Worm (Caenorhabditis elegans) whole organism, L4 larva: ENCODE data around the gene F42F12.4.

Experiments used
- D1046.2 ChIP-seq: fragments of 200-800 bp; sonication (Bioruptor generic); IDR thresholded peaks from 2 replicates; pipeline ENCODE4 v1.3.6; 2022; ENCODE audit warnings: missing genetic modification characterization, missing compliant biosample characterization
- T20F7.1 ChIP-seq: fragments of 200-800 bp; sonication (Bioruptor generic); optimal IDR thresholded peaks from 2 replicates; lab custom pipeline; 2018; ENCODE audit warnings: mild to moderate bottlenecking, missing genetic modification characterization, missing compliant biosample characterization
- Y5F2A.4 ChIP-seq: fragments of 200-800 bp; sonication (Bioruptor generic); optimal IDR thresholded peaks from 2 replicates; lab custom pipeline; 2018; ENCODE audit warnings: mild to moderate bottlenecking, missing genetic modification characterization, missing compliant biosample characterization
- Y75B8A.6 ChIP-seq: fragments of 200-800 bp; sonication (Bioruptor generic); IDR thresholded peaks from 2 replicates; pipeline ENCODE4 v1.3.6; 2022; ENCODE audit warnings: missing genetic modification reagents, missing genetic modification characterization, missing compliant biosample characterization
- ZK337.2 ChIP-seq: fragments of 200-800 bp; sonication (Bioruptor generic); IDR thresholded peaks from 2 replicates; pipeline ENCODE4 v1.3.6; 2022; ENCODE audit warnings: missing genetic modification reagents, missing genetic modification characterization, missing compliant biosample characterization
- aly-2 ChIP-seq: sonication (generic microtip); optimal IDR thresholded peaks from 2 replicates; lab custom pipeline; 2018; ENCODE audit warnings: missing biosample characterization, missing genetic modification characterization
- attf-4 ChIP-seq: sonication (generic microtip); optimal IDR thresholded peaks from 3 replicates; lab custom pipeline; 2017; ENCODE audit warnings: missing biosample characterization, missing genetic modification characterization
- ceh-20 ChIP-seq: fragments of 200-800 bp; sonication (Bioruptor generic); IDR thresholded peaks from 2 replicates; pipeline ENCODE4 v1.3.6; 2022; ENCODE audit warnings: missing genetic modification reagents, missing genetic modification characterization, missing compliant biosample characterization
- ceh-44 ChIP-seq: fragments of 200-800 bp; sonication (Bioruptor generic); IDR thresholded peaks from 2 replicates; pipeline ENCODE4 v1.3.6; 2022; ENCODE audit warnings: missing genetic modification reagents, missing genetic modification characterization, missing compliant biosample characterization
- ceh-62 ChIP-seq: sonication (generic microtip); optimal IDR thresholded peaks from 2 replicates; lab custom pipeline; 2017; ENCODE audit warnings: missing biosample characterization, missing genetic modification characterization
- ceh-82 ChIP-seq: sonication (generic microtip); optimal IDR thresholded peaks from 2 replicates; lab custom pipeline; 2017; ENCODE audit warnings: missing biosample characterization, missing genetic modification characterization
- ctbp-1 ChIP-seq: fragments of 200-800 bp; sonication (Bioruptor generic); IDR thresholded peaks from 2 replicates; pipeline ENCODE4 v1.3.6; 2022; ENCODE audit warnings: missing genetic modification reagents, missing genetic modification characterization, missing compliant biosample characterization
- daf-16 ChIP-seq, 3 experiments: sonication (generic microtip); optimal IDR thresholded peaks; 2 replicates each; lab custom pipeline; 2016 to 2017; ENCODE audit warnings: missing genetic modification characterization in 3 of 3, missing genetic modification reagents in 3 of 3, mild to moderate bottlenecking in 2 of 3, missing compliant biosample characterization in 2 of 3, missing biosample characterization in 1 of 3, moderate library complexity in 1 of 3
- dmd-8 ChIP-seq: fragments of 200-800 bp; sonication (Bioruptor generic); IDR thresholded peaks from 2 replicates; pipeline ENCODE4 v1.3.6; 2022; ENCODE audit warnings: missing genetic modification characterization, missing compliant biosample characterization
- jun-1 ChIP-seq: fragments of 150-350 bp; optimal IDR thresholded peaks from 2 replicates; lab custom pipeline; 2014; ENCODE audit warnings: missing biosample characterization, missing genetic modification reagents, missing genetic modification characterization
- lin-15B ChIP-seq: fragments of 150-350 bp; sonication (generic microtip); optimal IDR thresholded peaks from 3 replicates; lab custom pipeline; 2014; ENCODE audit warnings: missing biosample characterization, missing genetic modification characterization
- lin-29 ChIP-seq: fragments of 200-800 bp; sonication (Bioruptor generic); IDR thresholded peaks from 2 replicates; pipeline ENCODE4 v1.3.6; 2022; ENCODE audit warnings: missing genetic modification reagents, missing genetic modification characterization, missing compliant biosample characterization
- lin-39 ChIP-seq: fragments of 150-350 bp; optimal IDR thresholded peaks from 2 replicates; lab custom pipeline; 2014; ENCODE audit warnings: missing biosample characterization, missing genetic modification reagents, missing genetic modification characterization
- madf-5 ChIP-seq, 2 experiments: fragments of 200-800 bp; sonication (Bioruptor generic); IDR thresholded peaks; 2 replicates each; pipeline ENCODE4 v1.3.6; 2022; ENCODE audit warnings: missing compliant biosample characterization in 2 of 2, missing genetic modification characterization in 2 of 2
- madf-9 ChIP-seq: fragments of 200-800 bp; sonication (Bioruptor generic); conservative IDR thresholded peaks from 2 replicates; pipeline ENCODE4 v1.3.6; 2022; ENCODE audit warnings: missing genetic modification reagents, missing genetic modification characterization, missing compliant biosample characterization
- mdl-1 ChIP-seq, 2 experiments: fragments of 150-350 bp in 1 of 2; sonication (generic microtip) in 1 of 2; optimal IDR thresholded peaks; 2 replicates each; lab custom pipeline; 2014 to 2017; ENCODE audit warnings: missing biosample characterization in 2 of 2, missing genetic modification characterization in 2 of 2
- nhr-111 ChIP-seq: fragments of 200-800 bp; sonication (Bioruptor generic); optimal IDR thresholded peaks from 2 replicates; lab custom pipeline; 2018; ENCODE audit warnings: mild to moderate bottlenecking, missing genetic modification characterization, missing compliant biosample characterization
- nhr-42 ChIP-seq: fragments of 200-800 bp; sonication (Bioruptor generic); IDR thresholded peaks from 2 replicates; pipeline ENCODE4 v1.3.6; 2022; ENCODE audit warnings: missing genetic modification characterization, missing compliant biosample characterization
- nhr-48 ChIP-seq: sonication (generic microtip); optimal IDR thresholded peaks from 2 replicates; lab custom pipeline; 2016; ENCODE audit warnings: mild to moderate bottlenecking, missing genetic modification characterization, missing compliant biosample characterization
- nhr-6 ChIP-seq: fragments of 150-350 bp; optimal IDR thresholded peaks from 2 replicates; lab custom pipeline; 2014; ENCODE audit warnings: missing biosample characterization, missing genetic modification characterization
- nhr-76 ChIP-seq: fragments of 150-350 bp; optimal IDR thresholded peaks from 2 replicates; lab custom pipeline; 2014; ENCODE audit warnings: missing biosample characterization, missing genetic modification characterization
- php-3 ChIP-seq: fragments of 200-800 bp; sonication (Bioruptor generic); IDR thresholded peaks from 2 replicates; pipeline ENCODE4 v1.3.6; 2022; ENCODE audit warnings: missing genetic modification reagents, missing genetic modification characterization, missing compliant biosample characterization
- pqm-1 ChIP-seq: sonication (generic microtip); optimal IDR thresholded peaks from 2 replicates; lab custom pipeline; 2017; ENCODE audit warnings: missing biosample characterization, missing genetic modification characterization
- saeg-2 ChIP-seq: fragments of 200-800 bp; sonication (Bioruptor generic); IDR thresholded peaks from 2 replicates; pipeline ENCODE4 v1.3.6; 2022; ENCODE audit warnings: missing genetic modification reagents, missing genetic modification characterization, missing compliant biosample characterization
- set-16 ChIP-seq: fragments of 200-800 bp; sonication (Bioruptor generic); IDR thresholded peaks from 2 replicates; pipeline ENCODE4 v1.3.6; 2022; ENCODE audit warnings: missing genetic modification reagents, missing genetic modification characterization, missing compliant biosample characterization
- snpc-4 ChIP-seq: fragments of 150-350 bp; optimal IDR thresholded peaks from 2 replicates; lab custom pipeline; 2014; ENCODE audit warnings: missing biosample characterization, missing genetic modification characterization
- spr-3 ChIP-seq: fragments of 200-800 bp; sonication (Bioruptor generic); optimal IDR thresholded peaks from 2 replicates; lab custom pipeline; 2018; ENCODE audit warnings: mild to moderate bottlenecking, missing genetic modification characterization, missing compliant biosample characterization
- unc-62 ChIP-seq, 3 experiments: fragments of 150-350 bp in 1 of 3; sonication (generic microtip); optimal IDR thresholded peaks in 2 of 3; peaks in 1 of 3; 1 replicate in 1 of 3; 2 replicates in 2 of 3; lab custom pipeline; 2014 to 2017; ENCODE audit warnings: missing biosample characterization in 3 of 3, missing genetic modification characterization in 3 of 3, missing genetic modification reagents in 3 of 3, missing genotype in 1 of 3
- vab-7 ChIP-seq: fragments of 200-800 bp; sonication (Bioruptor generic); IDR thresholded peaks from 2 replicates; pipeline ENCODE4 v1.3.6; 2022; ENCODE audit warnings: missing genetic modification reagents, missing genetic modification characterization, missing compliant biosample characterization
- zag-1 ChIP-seq: fragments of 150-350 bp; optimal IDR thresholded peaks from 2 replicates; lab custom pipeline; 2014; ENCODE audit warnings: missing biosample characterization, missing genetic modification characterization
- zip-2 ChIP-seq: fragments of 150-350 bp; optimal IDR thresholded peaks from 2 replicates; lab custom pipeline; 2014; ENCODE audit warnings: missing biosample characterization, missing genetic modification characterization
- ztf-11 ChIP-seq: fragments of 150-350 bp; optimal IDR thresholded peaks from 2 replicates; lab custom pipeline; 2014; ENCODE audit warnings: missing biosample characterization, missing genetic modification characterization

F42F12.4 gene

DNA sequence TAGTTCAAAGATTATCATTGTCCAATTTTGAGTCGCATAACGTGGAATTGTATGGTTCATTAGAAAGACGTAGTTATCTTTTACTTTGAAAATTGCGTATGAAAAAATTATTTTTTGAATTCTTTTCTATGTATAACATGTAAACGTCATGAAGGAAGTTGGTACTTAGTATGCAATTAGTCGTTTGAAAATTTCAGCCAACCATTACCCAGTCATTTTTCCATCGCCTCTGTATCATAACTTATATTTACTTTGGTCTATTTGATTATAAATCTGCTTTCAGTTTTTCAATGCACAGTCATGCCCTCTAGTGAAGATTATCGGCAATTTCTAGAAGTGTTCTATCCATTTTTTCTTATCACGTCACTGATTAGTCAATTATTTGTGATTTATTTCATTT, 26.3 kb downstream of the F42F12.4 start, which contains the start of gene srd-41:
TSS of gene srd-41 (plus strand) at position 301 of the 400 bp plus-strand sequence.
- TF ChIP-seq set-16 (no peak), T20F7.1 (no peak), nhr-42 (GFP tag; lab: Robert Waterston, UW) (no peak), zip-2 (tag; lab: Kevin White, UChicago) (no peak), lin-15B (tag; lab: Kevin White, UChicago) (no peak), madf-5 (GFP tag; IDR thresholded peaks at IDR 0.05; lab: Robert Waterston, UW) (no peak), Y75B8A.6 (no peak), ztf-11 (no peak), ceh-20 (GFP tag; lab: Robert Waterston, UW) (no peak), snpc-4 (tag; lab: Kevin White, UChicago) (no peak), attf-4 (tag; lab: Kevin White, UChicago) (no peak), nhr-6 (no peak)

DNA sequence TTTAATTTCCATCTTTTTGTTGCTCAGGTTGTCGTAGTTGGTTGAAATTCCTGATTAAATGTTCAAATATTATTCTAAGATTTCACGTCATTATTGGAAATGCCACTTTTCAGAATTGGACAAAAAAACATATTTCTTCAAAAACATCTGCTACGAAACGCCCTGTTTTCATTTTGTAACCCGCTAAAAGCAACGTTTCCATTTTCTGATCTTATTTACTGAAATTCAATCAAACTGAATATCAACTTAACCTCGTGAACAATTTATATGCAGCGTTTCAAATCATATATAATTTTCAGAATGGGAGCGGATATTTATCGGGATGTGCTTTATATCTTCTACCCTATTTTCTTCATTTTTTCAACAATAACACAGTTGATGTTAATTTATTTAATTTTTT, 29.3 kb downstream of the F42F12.4 start, which contains the start of gene srd-40:
TSS of gene srd-40 (plus strand) at position 301 of the 400 bp plus-strand sequence.
- TF ChIP-seq nhr-111 (GFP tag; lab: Kevin White, UChicago) (no peak), ctbp-1 (GFP tag; lab: Robert Waterston, UW) (no peak), ztf-11 (no peak), ceh-82 (tag; lab: Kevin White, UChicago) (no peak), ceh-44 (GFP tag; lab: Robert Waterston, UW) (no peak), nhr-48 (tag; lab: Kevin White, UChicago) (no peak), mdl-1 (tag; optimal IDR thresholded peaks at IDR 0.05; lab: Kevin White, UChicago) (no peak), daf-16 (GFP tag; optimal IDR thresholded peaks at IDR 0.05; lab: Kevin White, UChicago) (no peak), daf-16 (tag; optimal IDR thresholded peaks at IDR 0.05; lab: Kevin White, UChicago) (no peak)
- TF ChIP-seq, all 104 proteins: peak for 0

DNA sequence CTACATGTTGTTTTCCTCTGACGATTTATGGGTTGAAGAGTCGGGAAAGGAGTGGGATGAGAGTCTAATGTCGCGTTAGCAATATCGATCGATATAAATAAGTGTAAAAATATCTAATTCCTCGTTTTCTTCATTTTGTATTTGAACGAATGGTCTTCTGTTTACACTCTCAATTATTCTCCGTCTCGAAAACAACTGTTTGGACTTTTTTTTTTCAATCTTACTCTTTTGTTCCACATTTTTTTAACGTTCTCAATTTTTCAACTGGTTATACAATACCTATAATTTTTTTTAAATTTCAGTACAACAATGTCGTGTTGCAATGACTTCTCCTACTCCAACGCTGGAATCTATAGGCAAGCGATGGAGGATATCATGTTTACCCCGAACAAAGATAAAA, 31.4 kb downstream of the F42F12.4 start, which contains the start of gene F17A2.13:
TSS of gene F17A2.13 (plus strand) at position 301 of the 400 bp plus-strand sequence.
- no peak for TF ChIP-seq Y5F2A.4
- TF ChIP-seq spr-3 (GFP tag; lab: Kevin White, UChicago): no peak
- TF ChIP-seq madf-9 (GFP tag; lab: Robert Waterston, UW): no peak
- no peak for TF ChIP-seq nhr-76 (tag; lab: Kevin White, UChicago)
- TF ChIP-seq lin-29: no peak
- no peak for TF ChIP-seq nhr-48 (tag; lab: Kevin White, UChicago)
- no peak for TF ChIP-seq ZK337.2 (GFP tag; lab: Robert Waterston, UW)
- no peak for TF ChIP-seq zag-1
- TF ChIP-seq lin-39: no peak
- no peak for TF ChIP-seq php-3 (GFP tag; lab: Robert Waterston, UW)
- TF ChIP-seq jun-1 (tag; lab: Kevin White, UChicago): no peak
- no peak for TF ChIP-seq aly-2 (tag; lab: Kevin White, UChicago)
- TF ChIP-seq ceh-62 (tag; lab: Kevin White, UChicago): no peak
- TF ChIP-seq D1046.2 (GFP tag; lab: Robert Waterston, UW): no peak
- TF ChIP-seq pqm-1 (tag; lab: Kevin White, UChicago): no peak

DNA sequence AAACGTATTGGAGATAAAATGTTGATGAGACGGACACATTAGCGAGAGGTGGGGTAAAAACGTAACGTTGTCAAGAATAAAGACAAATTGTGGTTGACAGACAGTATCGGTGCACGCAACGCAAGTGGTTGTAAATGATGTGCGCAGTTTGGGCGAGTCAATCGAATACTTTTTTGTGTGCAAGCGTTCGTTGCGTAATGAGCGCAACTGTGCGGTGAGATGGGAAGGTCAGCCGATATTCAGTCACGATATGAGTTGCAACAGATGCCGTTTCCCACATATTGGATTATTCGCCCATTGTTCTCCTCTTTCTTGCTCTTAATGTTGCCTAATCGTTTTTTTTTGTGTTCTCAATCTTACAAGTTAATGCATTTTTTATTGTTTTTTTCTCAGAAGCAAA, 32.0 kb downstream of the F42F12.4 start, which contains the start of gene ceh-40:
TSS of gene ceh-40 (minus strand) at position 41 of the 400 bp plus-strand sequence.
- TF ChIP-seq dmd-8 (GFP tag; lab: Robert Waterston, UW): no peak
- TF ChIP-seq unc-62 (GFP tag; optimal IDR thresholded peaks at IDR 0.05 in 1 of 2; lab: Kevin White, UChicago): peak in 1 of 2 experiments; percentile 48
- TF ChIP-seq unc-62 (tag; optimal IDR thresholded peaks at IDR 0.05; lab: Kevin White, UChicago): no peak
- TF ChIP-seq saeg-2 (GFP tag; lab: Robert Waterston, UW): no peak
- no peak for TF ChIP-seq vab-7
